Fruit fly (Drosophila melanogaster): ENCODE measurements around the gene mth.

The mth gene

dm6 chr3L:331842-332802 lies 14.6 kb downstream of the mth start, which contains the start of gene mthl9 (continued):
- TF ChIP-seq ase (GFP tag; IDR thresholded peaks at IDR 0.05) (no peak), Nf-YC (tag; optimal IDR thresholded peaks at IDR 0.05) (peak; percentile 2), CG10565 (GFP tag; optimal IDR thresholded peaks at IDR 0.05) (no peak), ro (GFP tag; IDR thresholded peaks at IDR 0.05) (no peak), CG11560 (tag; IDR thresholded peaks at IDR 0.05) (no peak), MBD-R2 (GFP tag; IDR thresholded peaks at IDR 0.05) (peak; percentile 7; the same call in 1 of the 2 replicates), D19A (tag; optimal IDR thresholded peaks at IDR 0.05) (no peak), CG11696 (GFP tag; IDR thresholded peaks at IDR 0.05) (no peak; the same call in 1 of the 2 replicates), ken (GFP tag; IDR thresholded peaks at IDR 0.05) (0 out of 3 replicates have a peak, but pooled peaks have one; percentile 25), az2 (GFP tag; optimal IDR thresholded peaks at IDR 0.05) (no peak), Fer2 (tag; optimal IDR thresholded peaks at IDR 0.05) (no peak), ttk (GFP tag; IDR thresholded peaks at IDR 0.05) (no peak), CG10654 (GFP tag; optimal IDR thresholded peaks at IDR 0.05) (no peak), pzg (GFP tag; optimal IDR thresholded peaks at IDR 0.05) (peak; percentile 9), tll (GFP tag; optimal IDR thresholded peaks at IDR 0.05) (no peak), HLH3B (GFP tag; IDR thresholded peaks at IDR 0.05) (no peak), Sox102F (GFP tag; optimal IDR thresholded peaks at IDR 0.05) (no peak), CoRest (tag; optimal IDR thresholded peaks at IDR 0.05) (peak; percentile 17), HLHmδ (GFP tag; optimal IDR thresholded peaks at IDR 0.05) (no peak), Dref (GFP tag; IDR thresholded peaks at IDR 0.05) (no peak), br (optimal IDR thresholded peaks at IDR 0.05) (no peak), CG6654 (GFP tag; optimal IDR thresholded peaks at IDR 0.05) (no peak), BEAF-32 (GFP tag; optimal IDR thresholded peaks at IDR 0.05) (no peak), CG17912 (GFP tag; optimal IDR thresholded peaks at IDR 0.05) (no peak), CG18599 (GFP tag; optimal IDR thresholded peaks at IDR 0.05) (no peak), Kr (GFP tag; optimal IDR thresholded peaks at IDR 0.05) (no peak), CG17802 (tag; optimal IDR thresholded peaks at IDR 0.05) (no peak), unpg (GFP tag; optimal IDR thresholded peaks at IDR 0.05) (no peak), ac (GFP tag; optimal IDR thresholded peaks at IDR 0.05) (no peak), Hmx (GFP tag; optimal IDR thresholded peaks at IDR 0.05) (no peak), zfh1 (GFP tag; IDR thresholded peaks at IDR 0.05) (no peak), CG11504 (tag; optimal IDR thresholded peaks at IDR 0.05) (no peak), CG15479 (GFP tag; optimal IDR thresholded peaks at IDR 0.05) (no peak), ci (GFP tag; IDR thresholded peaks at IDR 0.05) (0 out of 3 replicates have a peak, but pooled peaks have one; percentile 5), grn (GFP tag; optimal IDR thresholded peaks at IDR 0.05) (peak; percentile 14), CG15696 (tag; optimal IDR thresholded peaks at IDR 0.05) (no peak), CG17385 (GFP tag; optimal IDR thresholded peaks at IDR 0.05) (peak; percentile 17), lov (optimal IDR thresholded peaks at IDR 0.05) (no peak), lov (GFP tag; IDR thresholded peaks at IDR 0.05) (no peak), CG8765 (GFP tag; IDR thresholded peaks at IDR 0.05) (no peak), dan (GFP tag; IDR thresholded peaks at IDR 0.05) (no peak), usp (GFP tag; optimal IDR thresholded peaks at IDR 0.05) (no peak), onecut (GFP tag; IDR thresholded peaks at IDR 0.05) (0 out of 2 replicates have a peak, but pooled peaks have one; percentile 11), trh (GFP tag; optimal IDR thresholded peaks at IDR 0.05) (no peak), NC2α (GFP tag; optimal IDR thresholded peaks at IDR 0.05) (no peak), CG8478 (optimal IDR thresholded peaks at IDR 0.05) (no peak), kah (GFP tag; optimal IDR thresholded peaks at IDR 0.05) (no peak), so (GFP tag; IDR thresholded peaks at IDR 0.05) (peak; percentile 74; the same call in 2 of the 3 replicates), Fer3 (tag; optimal IDR thresholded peaks at IDR 0.05) (peak; percentile 8), Usf (GFP tag; optimal IDR thresholded peaks at IDR 0.05) (no peak)
